Worm (Caenorhabditis elegans) whole organism, L2 larva: ENCODE data around the gene cdc-48.2.
A peak's percentile ranks its signal among the peaks of the same experiment; 100 is the strongest.

ENCODE experiments used
- C34F6.9 ChIP-seq: fragments of 150-350 bp; optimal IDR thresholded peaks from 2 replicates; lab custom pipeline; 2014; ENCODE audit warnings: missing biosample characterization, missing genetic modification characterization
- F13H6.1 ChIP-seq: sonication (generic microtip); optimal IDR thresholded peaks from 2 replicates; lab custom pipeline; 2016; ENCODE audit warnings: missing genetic modification characterization, missing compliant biosample characterization
- Y55F3AM.14 ChIP-seq: fragments of 200-800 bp; sonication (Bioruptor generic); optimal IDR thresholded peaks from 2 replicates; lab custom pipeline; 2018; ENCODE audit warnings: mild to moderate bottlenecking, missing genetic modification characterization, missing compliant biosample characterization
- alr-1 ChIP-seq: fragments of 150-350 bp; optimal IDR thresholded peaks from 2 replicates; lab custom pipeline; 2014; ENCODE audit warnings: missing biosample characterization, missing genetic modification characterization
- blmp-1 ChIP-seq: sonication (generic microtip); optimal IDR thresholded peaks from 2 replicates; lab custom pipeline; 2017; ENCODE audit warnings: missing genetic modification characterization, mild to moderate bottlenecking, missing compliant biosample characterization, antibody characterized with exemption, moderate library complexity; ENCODE audit not compliant: insufficient read depth
- ceh-16 ChIP-seq: fragments of 150-350 bp; optimal IDR thresholded peaks from 2 replicates; lab custom pipeline; 2014; ENCODE audit warnings: missing biosample characterization, missing genetic modification characterization
- ceh-82 ChIP-seq: fragments of 150-350 bp; optimal IDR thresholded peaks from 2 replicates; lab custom pipeline; 2014; ENCODE audit warnings: missing biosample characterization, missing genetic modification characterization
- crh-2 ChIP-seq: sonication (generic microtip); optimal IDR thresholded peaks from 2 replicates; lab custom pipeline; 2017; ENCODE audit warnings: missing biosample characterization, missing genetic modification characterization
- dmd-4 ChIP-seq: sonication (generic microtip); optimal IDR thresholded peaks from 2 replicates; lab custom pipeline; 2017; ENCODE audit warnings: missing biosample characterization, missing genetic modification characterization
- egl-27 ChIP-seq: sonication (generic microtip); optimal IDR thresholded peaks from 3 replicates; lab custom pipeline; 2017; ENCODE audit warnings: missing biosample characterization, missing genetic modification reagents, missing genetic modification characterization
- elt-3 ChIP-seq: sonication (generic microtip); optimal IDR thresholded peaks from 2 replicates; lab custom pipeline; 2017; ENCODE audit warnings: missing biosample characterization, missing genetic modification characterization
- fos-1 ChIP-seq: fragments of 150-350 bp; optimal IDR thresholded peaks from 2 replicates; lab custom pipeline; 2014; ENCODE audit warnings: missing biosample characterization, missing genetic modification characterization
- gmeb-1 ChIP-seq: fragments of 150-350 bp; optimal IDR thresholded peaks from 2 replicates; lab custom pipeline; 2014; ENCODE audit warnings: missing biosample characterization, missing genetic modification characterization
- lin-11 ChIP-seq: fragments of 150-350 bp; sonication (generic microtip); optimal IDR thresholded peaks from 2 replicates; lab custom pipeline; 2014; ENCODE audit warnings: missing biosample characterization, missing genetic modification characterization, inconsistent platforms, mixed read lengths
- lin-13 ChIP-seq: fragments of 150-350 bp; optimal IDR thresholded peaks from 2 replicates; lab custom pipeline; 2014; ENCODE audit warnings: missing biosample characterization, missing genetic modification reagents, missing genetic modification characterization
- lin-39 ChIP-seq: fragments of 150-350 bp; optimal IDR thresholded peaks from 2 replicates; lab custom pipeline; 2014; ENCODE audit warnings: missing biosample characterization, missing genetic modification reagents, missing genetic modification characterization
- lsy-2 ChIP-seq, 2 experiments: fragments of 150-350 bp in 1 of 2; sonication (generic microtip) in 1 of 2; optimal IDR thresholded peaks; 2 replicates each; lab custom pipeline; 2014 to 2017; ENCODE audit warnings: missing biosample characterization in 2 of 2, missing genetic modification characterization in 2 of 2
- mab-5 ChIP-seq: fragments of 150-350 bp; optimal IDR thresholded peaks from 2 replicates; lab custom pipeline; 2014; ENCODE audit warnings: missing biosample characterization, missing genetic modification characterization
- mbf-1 ChIP-seq: sonication (generic microtip); optimal IDR thresholded peaks from 2 replicates; lab custom pipeline; 2017; ENCODE audit warnings: missing biosample characterization, missing genetic modification characterization
- nhr-10 ChIP-seq: sonication (generic microtip); optimal IDR thresholded peaks from 2 replicates; lab custom pipeline; 2017; ENCODE audit warnings: missing biosample characterization, missing genetic modification characterization
- nhr-11 ChIP-seq: fragments of 150-350 bp; optimal IDR thresholded peaks from 2 replicates; lab custom pipeline; 2014; ENCODE audit warnings: missing biosample characterization, missing genetic modification characterization
- nhr-12 ChIP-seq: fragments of 150-350 bp; optimal IDR thresholded peaks from 2 replicates; lab custom pipeline; 2014; ENCODE audit warnings: missing biosample characterization, missing genetic modification characterization
- nhr-129 ChIP-seq: fragments of 150-350 bp; optimal IDR thresholded peaks from 2 replicates; lab custom pipeline; 2014; ENCODE audit warnings: missing biosample characterization, missing genetic modification characterization
- nhr-21 ChIP-seq: fragments of 150-350 bp; optimal IDR thresholded peaks from 2 replicates; lab custom pipeline; 2014; ENCODE audit warnings: missing biosample characterization, missing genetic modification characterization
- nhr-23 ChIP-seq: fragments of 150-350 bp; optimal IDR thresholded peaks from 2 replicates; lab custom pipeline; 2014; ENCODE audit warnings: missing biosample characterization, missing genetic modification reagents, missing genetic modification characterization
- nhr-25 ChIP-seq: fragments of 150-350 bp; sonication (generic microtip); optimal IDR thresholded peaks from 3 replicates; lab custom pipeline; 2014; ENCODE audit warnings: missing biosample characterization, missing genetic modification characterization
- nhr-6 ChIP-seq: fragments of 150-350 bp; optimal IDR thresholded peaks from 2 replicates; lab custom pipeline; 2014; ENCODE audit warnings: missing biosample characterization, missing genetic modification characterization
- nhr-77 ChIP-seq: fragments of 150-350 bp; optimal IDR thresholded peaks from 2 replicates; lab custom pipeline; 2014; ENCODE audit warnings: missing biosample characterization, missing genetic modification characterization
- peb-1 ChIP-seq: fragments of 150-350 bp; optimal IDR thresholded peaks from 2 replicates; lab custom pipeline; 2014; ENCODE audit warnings: missing biosample characterization, missing genetic modification characterization
- sem-4 ChIP-seq: fragments of 150-350 bp; optimal IDR thresholded peaks from 2 replicates; lab custom pipeline; 2014; ENCODE audit warnings: missing biosample characterization, missing genetic modification reagents, missing genetic modification characterization
- skn-1 ChIP-seq: sonication (generic microtip); optimal IDR thresholded peaks from 2 replicates; lab custom pipeline; 2017; ENCODE audit warnings: missing biosample characterization, missing genetic modification characterization
- sma-3 ChIP-seq: sonication (generic microtip); optimal IDR thresholded peaks from 2 replicates; lab custom pipeline; 2016; ENCODE audit warnings: missing genetic modification reagents, missing genetic modification characterization, missing compliant biosample characterization
- sma-9 ChIP-seq, 2 experiments: fragments of 150-350 bp in 1 of 2; sonication (generic microtip) in 1 of 2; optimal IDR thresholded peaks; 2 replicates each; lab custom pipeline; 2014 to 2016; ENCODE audit warnings: missing genetic modification characterization in 2 of 2, mild to moderate bottlenecking in 1 of 2, missing biosample characterization in 1 of 2, missing compliant biosample characterization in 1 of 2, missing genetic modification reagents in 1 of 2, moderate library complexity in 1 of 2
- snpc-4 ChIP-seq: fragments of 150-350 bp; optimal IDR thresholded peaks from 2 replicates; lab custom pipeline; 2014; ENCODE audit warnings: missing biosample characterization, missing genetic modification characterization
- unc-55 ChIP-seq: fragments of 150-350 bp; sonication (generic microtip); optimal IDR thresholded peaks from 3 replicates; lab custom pipeline; 2014; ENCODE audit warnings: missing biosample characterization, missing genetic modification reagents, missing genetic modification characterization
- unc-62 ChIP-seq: fragments of 150-350 bp; optimal IDR thresholded peaks from 2 replicates; lab custom pipeline; 2014; ENCODE audit warnings: missing biosample characterization, missing genetic modification reagents, missing genetic modification characterization
- zag-1 ChIP-seq: fragments of 150-350 bp; optimal IDR thresholded peaks from 2 replicates; lab custom pipeline; 2014; ENCODE audit warnings: missing biosample characterization, missing genetic modification characterization
- ztf-1 ChIP-seq: fragments of 200-800 bp; sonication (Bioruptor generic); conservative IDR thresholded peaks from 2 replicates; pipeline ENCODE4 v1.3.6; 2022; ENCODE audit warnings: missing genetic modification characterization, missing compliant biosample characterization
- ztf-11 ChIP-seq: sonication (generic microtip); optimal IDR thresholded peaks from 2 replicates; lab custom pipeline; 2017; ENCODE audit warnings: missing biosample characterization, missing genetic modification characterization
- ztf-4 ChIP-seq: fragments of 150-350 bp; optimal IDR thresholded peaks from 2 replicates; lab custom pipeline; 2014; ENCODE audit warnings: missing biosample characterization, missing genetic modification characterization

cdc-48.2 gene

ce11 chrII:8126617-8127016 lies 11.7 kb upstream of the cdc-48.2 start:
- TF ChIP-seq nhr-10 (tag; lab: Kevin White, UChicago) (no peak), sma-9 (GFP tag; optimal IDR thresholded peaks at IDR 0.05; lab: Kevin White, UChicago) (peak; percentile 66), sma-9 (tag; optimal IDR thresholded peaks at IDR 0.05; lab: Kevin White, UChicago) (no peak)

ce11 chrII:8127290-8127689 lies 11.0 kb upstream of the cdc-48.2 start:
- peak; percentile 43 for TF ChIP-seq F13H6.1
- TF ChIP-seq snpc-4 = no peak
- TF ChIP-seq lin-13 (GFP tag; lab: Kevin White, UChicago) = no peak
- TF ChIP-seq mbf-1 (tag; lab: Kevin White, UChicago) = no peak
- TF ChIP-seq blmp-1 (tag; lab: Kevin White, UChicago) = no peak
- no peak for TF ChIP-seq zag-1
- peak; percentile 52 for TF ChIP-seq nhr-129
- TF ChIP-seq sma-9 (GFP tag; optimal IDR thresholded peaks at IDR 0.05; lab: Kevin White, UChicago) = peak; percentile 77
- no peak for TF ChIP-seq sma-9 (tag; optimal IDR thresholded peaks at IDR 0.05; lab: Kevin White, UChicago)
- TF ChIP-seq sma-3 (GFP tag; lab: Kevin White, UChicago) = peak; percentile 15
- no peak for TF ChIP-seq dmd-4 (tag; lab: Kevin White, UChicago)
- no peak for TF ChIP-seq peb-1
- TF ChIP-seq fos-1 = peak; percentile 94
- TF ChIP-seq ztf-4 = no peak
- TF ChIP-seq crh-2 = peak; percentile 53

- TF ChIP-seq lsy-2 (tag; optimal IDR thresholded peaks at IDR 0.05; lab: Kevin White, UChicago) (no peak), zag-1 (no peak), lin-11 (tag; lab: Kevin White, UChicago) (no peak), C34F6.9 (tag; lab: Kevin White, UChicago) (no peak), sma-9 (GFP tag; optimal IDR thresholded peaks at IDR 0.05; lab: Kevin White, UChicago) (no peak), sma-9 (tag; optimal IDR thresholded peaks at IDR 0.05; lab: Kevin White, UChicago) (no peak), F13H6.1 (no peak), sem-4 (tag; lab: Kevin White, UChicago) (no peak), mab-5 (tag; lab: Kevin White, UChicago) (no peak), nhr-11 (tag; lab: Kevin White, UChicago) (no peak), unc-62 (GFP tag; lab: Kevin White, UChicago) (no peak)
These were observed 10.5 kb upstream of the cdc-48.2 start for ce11 chrII:8127794-8128193.

- peak; percentile 56 for TF ChIP-seq sem-4 (tag; lab: Kevin White, UChicago)
- TF ChIP-seq F13H6.1 = peak; percentile 64
- TF ChIP-seq sma-9 (GFP tag; optimal IDR thresholded peaks at IDR 0.05; lab: Kevin White, UChicago) = peak; percentile 95
- no peak for TF ChIP-seq sma-9 (tag; optimal IDR thresholded peaks at IDR 0.05; lab: Kevin White, UChicago)
- peak; percentile 81 for TF ChIP-seq crh-2
- no peak for TF ChIP-seq lin-11 (tag; lab: Kevin White, UChicago)
- TF ChIP-seq nhr-23 = no peak
- peak; percentile 45 for TF ChIP-seq C34F6.9 (tag; lab: Kevin White, UChicago)
- TF ChIP-seq nhr-25 (tag; lab: Kevin White, UChicago) = peak; percentile 92
- TF ChIP-seq blmp-1 (tag; lab: Kevin White, UChicago) = peak; percentile 6
- no peak for TF ChIP-seq ztf-11 (tag; lab: Kevin White, UChicago)
- peak; percentile 58 for TF ChIP-seq ceh-16 (tag; lab: Kevin White, UChicago)
- TF ChIP-seq ceh-82 (tag; lab: Kevin White, UChicago) = no peak
- TF ChIP-seq lin-13 (GFP tag; lab: Kevin White, UChicago) = peak; percentile 1
- TF ChIP-seq nhr-129 = peak; percentile 99
- no peak for TF ChIP-seq ztf-1 (GFP tag; lab: Robert Waterston, UW)
- peak; percentile 29 for TF ChIP-seq fos-1
- TF ChIP-seq gmeb-1 (tag; lab: Kevin White, UChicago) = peak; percentile 26
- peak; percentile 40 for TF ChIP-seq sma-3 (GFP tag; lab: Kevin White, UChicago)
- TF ChIP-seq lsy-2 (tag; optimal IDR thresholded peaks at IDR 0.05; lab: Kevin White, UChicago) = peak; percentile 34 to 44
- no peak for TF ChIP-seq Y55F3AM.14 (GFP tag; lab: Kevin White, UChicago)
- no peak for TF ChIP-seq nhr-12 (tag; lab: Kevin White, UChicago)
- no peak for TF ChIP-seq skn-1 (tag; lab: Kevin White, UChicago)
- TF ChIP-seq elt-3 = no peak
- peak; percentile 20 for TF ChIP-seq egl-27
- TF ChIP-seq alr-1 = no peak
- no peak for TF ChIP-seq lin-39 (tag; lab: Kevin White, UChicago)
- no peak for TF ChIP-seq nhr-10 (tag; lab: Kevin White, UChicago)
- TF ChIP-seq ztf-4 = peak; percentile 45
- TF ChIP-seq nhr-21 = peak; percentile 63
- TF ChIP-seq nhr-77 = no peak
- TF ChIP-seq unc-62 (GFP tag; lab: Kevin White, UChicago) = peak; percentile 36
- TF ChIP-seq nhr-6 (tag; lab: Kevin White, UChicago) = peak; percentile 84
- peak; percentile 44 for TF ChIP-seq unc-55 (GFP tag; lab: Kevin White, UChicago)
- TF ChIP-seq, all 48 proteins: peak for 20
These were observed 9.8 kb upstream of the cdc-48.2 start for ce11 chrII:8128273-8129039.
